Worm (Caenorhabditis elegans) whole organism, late embryonic: ENCODE results near the gene pqn-71.
A peak's percentile ranks its signal among the peaks of the same experiment; 100 is the strongest.

Experiments used
- C38D4.7 ChIP-seq: fragments of 200-800 bp; sonication (Bioruptor generic); optimal IDR thresholded peaks from 2 replicates; lab custom pipeline; 2018; ENCODE audit warnings: mild to moderate bottlenecking, missing genetic modification characterization, moderate library complexity, missing compliant biosample characterization
- K02D7.2 ChIP-seq: sonication (generic microtip); optimal IDR thresholded peaks from 2 replicates; lab custom pipeline; 2017; ENCODE audit warnings: mild to moderate bottlenecking, missing genetic modification characterization, missing compliant biosample characterization
- ceh-14 ChIP-seq: sonication (generic microtip); optimal IDR thresholded peaks from 2 replicates; lab custom pipeline; 2016; ENCODE audit warnings: missing genotype, missing genetic modification characterization, missing compliant biosample characterization
- ceh-18 ChIP-seq: sonication (generic microtip); optimal IDR thresholded peaks from 2 replicates; lab custom pipeline; 2016; ENCODE audit warnings: missing genetic modification characterization, missing compliant biosample characterization
- ceh-2 ChIP-seq: sonication (generic microtip); optimal IDR thresholded peaks from 2 replicates; lab custom pipeline; 2016; ENCODE audit warnings: missing genotype, missing genetic modification characterization, missing compliant biosample characterization
- ceh-30 ChIP-seq: fragments of 150-350 bp; optimal IDR thresholded peaks from 2 replicates; lab custom pipeline; 2014; ENCODE audit warnings: missing biosample characterization, missing genetic modification characterization
- ceh-31 ChIP-seq: sonication (generic microtip); optimal IDR thresholded peaks from 2 replicates; lab custom pipeline; 2016; ENCODE audit warnings: missing genetic modification characterization, missing compliant biosample characterization
- ceh-34 ChIP-seq: sonication (generic microtip); optimal IDR thresholded peaks from 2 replicates; lab custom pipeline; 2016; ENCODE audit warnings: mild to moderate bottlenecking, missing genetic modification characterization, missing compliant biosample characterization
- ceh-6 ChIP-seq: fragments of 200-800 bp; sonication (Bioruptor generic); optimal IDR thresholded peaks from 2 replicates; lab custom pipeline; 2018; ENCODE audit warnings: mild to moderate bottlenecking, missing genetic modification characterization, missing compliant biosample characterization
- ceh-9 ChIP-seq: sonication (generic microtip); optimal IDR thresholded peaks from 2 replicates; lab custom pipeline; 2016; ENCODE audit warnings: mild to moderate bottlenecking, missing genetic modification characterization, inconsistent platforms, missing compliant biosample characterization
- dmd-4 ChIP-seq: sonication (generic microtip); optimal IDR thresholded peaks from 2 replicates; lab custom pipeline; 2016; ENCODE audit warnings: borderline replicate concordance, missing genetic modification characterization, missing compliant biosample characterization
- elt-2 ChIP-seq: sonication (generic microtip); optimal IDR thresholded peaks from 2 replicates; lab custom pipeline; 2016; ENCODE audit warnings: missing genetic modification reagents, missing genetic modification characterization, missing compliant biosample characterization
- elt-4 ChIP-seq: sonication (generic microtip); optimal IDR thresholded peaks from 2 replicates; lab custom pipeline; 2016; ENCODE audit warnings: missing genetic modification characterization, missing compliant biosample characterization
- eyg-1 ChIP-seq: sonication (generic microtip); optimal IDR thresholded peaks from 2 replicates; lab custom pipeline; 2016; ENCODE audit warnings: missing genotype, missing genetic modification characterization, missing compliant biosample characterization
- fax-1 ChIP-seq: sonication (generic microtip); optimal IDR thresholded peaks from 2 replicates; lab custom pipeline; 2016; ENCODE audit warnings: missing genotype, missing genetic modification characterization, missing compliant biosample characterization
- fkh-10 ChIP-seq: fragments of 150-350 bp; optimal IDR thresholded peaks from 2 replicates; lab custom pipeline; 2014; ENCODE audit warnings: missing biosample characterization, missing genetic modification reagents, missing genetic modification characterization
- fkh-6 ChIP-seq: sonication (generic microtip); optimal IDR thresholded peaks from 2 replicates; lab custom pipeline; 2016; ENCODE audit warnings: missing genetic modification characterization, missing compliant biosample characterization
- hlh-13 ChIP-seq: fragments of 200-800 bp; sonication (Bioruptor generic); optimal IDR thresholded peaks from 2 replicates; lab custom pipeline; 2018; ENCODE audit warnings: mild to moderate bottlenecking, missing genetic modification characterization, missing compliant biosample characterization
- hlh-30 ChIP-seq: sonication (generic microtip); optimal IDR thresholded peaks from 2 replicates; lab custom pipeline; 2017; ENCODE audit warnings: antibody characterized with exemption, missing genetic modification characterization, missing compliant biosample characterization; ENCODE audit not compliant: insufficient read depth
- hlh-6 ChIP-seq: sonication (generic microtip); optimal IDR thresholded peaks from 2 replicates; lab custom pipeline; 2016; ENCODE audit warnings: missing genotype, missing genetic modification characterization, missing compliant biosample characterization
- hlh-8 ChIP-seq: sonication (generic microtip); optimal IDR thresholded peaks from 2 replicates; lab custom pipeline; 2016; ENCODE audit warnings: missing genotype, missing genetic modification characterization, missing compliant biosample characterization
- nfya-1 ChIP-seq: sonication (generic microtip); optimal IDR thresholded peaks from 2 replicates; lab custom pipeline; 2017; ENCODE audit warnings: missing genetic modification characterization, mild to moderate bottlenecking, missing compliant biosample characterization, antibody characterized with exemption, moderate library complexity
- nhr-11 ChIP-seq: fragments of 150-350 bp; optimal IDR thresholded peaks from 2 replicates; lab custom pipeline; 2014; ENCODE audit warnings: missing biosample characterization, missing genetic modification characterization
- nhr-232 ChIP-seq: sonication (generic microtip); optimal IDR thresholded peaks from 2 replicates; lab custom pipeline; 2016; ENCODE audit warnings: missing genetic modification characterization, missing compliant biosample characterization
- npax-4 ChIP-seq: sonication (generic microtip); optimal IDR thresholded peaks from 2 replicates; lab custom pipeline; 2016; ENCODE audit warnings: missing genetic modification characterization, missing compliant biosample characterization
- pag-3 ChIP-seq: sonication (generic microtip); optimal IDR thresholded peaks from 2 replicates; lab custom pipeline; 2016; ENCODE audit warnings: missing compliant biosample characterization, missing genetic modification characterization, borderline replicate concordance
- pat-9 ChIP-seq: fragments of 200-800 bp; sonication (Bioruptor generic); optimal IDR thresholded peaks from 2 replicates; lab custom pipeline; 2018; ENCODE audit warnings: mild to moderate bottlenecking, missing genetic modification characterization, moderate library complexity, missing compliant biosample characterization
- pha-4 ChIP-seq: fragments of 150-350 bp; optimal IDR thresholded peaks from 2 replicates; lab custom pipeline; 2018; ENCODE audit warnings: missing biosample characterization, missing genetic modification reagents, missing genetic modification characterization
- pqm-1 ChIP-seq: sonication (generic microtip); optimal IDR thresholded peaks from 2 replicates; lab custom pipeline; 2016; ENCODE audit warnings: missing genetic modification characterization, missing compliant biosample characterization
- rnt-1 ChIP-seq: sonication (generic microtip); optimal IDR thresholded peaks from 2 replicates; lab custom pipeline; 2016; ENCODE audit warnings: missing genetic modification characterization, missing compliant biosample characterization
- sox-2 ChIP-seq: fragments of 200-800 bp; sonication (Bioruptor generic); IDR thresholded peaks from 2 replicates; pipeline ENCODE4 v1.3.6; 2022; ENCODE audit warnings: missing genetic modification reagents, missing genetic modification characterization, missing compliant biosample characterization
- syd-9 ChIP-seq: sonication (generic microtip); optimal IDR thresholded peaks from 2 replicates; lab custom pipeline; 2016; ENCODE audit warnings: mild to moderate bottlenecking, missing genetic modification characterization, moderate library complexity, missing compliant biosample characterization
- tbx-2 ChIP-seq: sonication (generic microtip); optimal IDR thresholded peaks from 2 replicates; lab custom pipeline; 2016; ENCODE audit warnings: missing genetic modification characterization, missing compliant biosample characterization
- ttx-3 ChIP-seq: sonication (generic microtip); optimal IDR thresholded peaks from 2 replicates; lab custom pipeline; 2016; ENCODE audit warnings: missing genetic modification reagents, missing genetic modification characterization, missing compliant biosample characterization
- unc-3 ChIP-seq, 2 experiments: fragments of 200-800 bp in 1 of 2; sonication (Bioruptor generic) in 1 of 2; sonication (generic microtip) in 1 of 2; conservative IDR thresholded peaks in 1 of 2; optimal IDR thresholded peaks in 1 of 2; 2 replicates each; pipeline versions ENCODE4 v1.3.6 to Lab custom; 2016 to 2022; ENCODE audit warnings: missing compliant biosample characterization in 2 of 2, missing genetic modification characterization in 2 of 2, missing genetic modification reagents in 1 of 2
- unc-55 ChIP-seq: sonication (generic microtip); optimal IDR thresholded peaks from 2 replicates; lab custom pipeline; 2017; ENCODE audit warnings: missing biosample characterization, missing genetic modification reagents, missing genetic modification characterization
- zip-5 ChIP-seq: sonication (generic microtip); optimal IDR thresholded peaks from 2 replicates; lab custom pipeline; 2016; ENCODE audit warnings: missing genetic modification characterization, missing compliant biosample characterization
- ztf-16 ChIP-seq: sonication (generic microtip); optimal IDR thresholded peaks from 2 replicates; lab custom pipeline; 2017; ENCODE audit warnings: missing genetic modification characterization, missing compliant biosample characterization

The pqn-71 gene

ce11 chrV:15511613-15512216 is 46.2 kb downstream of the pqn-71 start, which contains the start of gene rpl-38 (continued):
- TF ChIP-seq C38D4.7 (no peak), syd-9 (tag; lab: Kevin White, UChicago) (no peak), fkh-10 (GFP tag; lab: Kevin White, UChicago) (no peak), pha-4 (tag; lab: Kevin White, UChicago) (no peak), elt-2 (tag; lab: Kevin White, UChicago) (peak; percentile 0), elt-4 (tag; lab: Kevin White, UChicago) (no peak), unc-3 (GFP tag; conservative IDR thresholded peaks at IDR 0.05; lab: Robert Waterston, UW) (no peak), unc-3 (tag; optimal IDR thresholded peaks at IDR 0.05; lab: Kevin White, UChicago) (no peak), hlh-13 (GFP tag; lab: Kevin White, UChicago) (no peak), ztf-16 (tag; lab: Kevin White, UChicago) (no peak), tbx-2 (tag; lab: Kevin White, UChicago) (peak; percentile 40), eyg-1 (tag; lab: Kevin White, UChicago) (no peak), fax-1 (tag; lab: Kevin White, UChicago) (no peak), ttx-3 (tag; lab: Kevin White, UChicago) (no peak), K02D7.2 (tag; lab: Kevin White, UChicago) (no peak), ceh-31 (tag; lab: Kevin White, UChicago) (peak; percentile 56), unc-55 (GFP tag; lab: Kevin White, UChicago) (no peak), dmd-4 (no peak), pat-9 (tag; lab: Kevin White, UChicago) (no peak), ceh-18 (tag; lab: Kevin White, UChicago) (peak; percentile 38), hlh-30 (no peak), ceh-2 (tag; lab: Kevin White, UChicago) (no peak), nhr-11 (tag; lab: Kevin White, UChicago) (no peak), ceh-14 (tag; lab: Kevin White, UChicago) (no peak), ceh-34 (tag; lab: Kevin White, UChicago) (peak; percentile 37), ceh-30 (tag; lab: Kevin White, UChicago) (no peak), sox-2 (GFP tag; lab: Robert Waterston, UW) (no peak), npax-4 (tag; lab: Kevin White, UChicago) (no peak), rnt-1 (tag; lab: Kevin White, UChicago) (no peak)

ce11 chrV:15512856-15513756 is 47.6 kb downstream of the pqn-71 start:
- TF ChIP-seq pag-3 (tag; lab: Kevin White, UChicago) (no peak), npax-4 (tag; lab: Kevin White, UChicago) (no peak), nfya-1 (tag; lab: Kevin White, UChicago) (no peak), tbx-2 (tag; lab: Kevin White, UChicago) (no peak), hlh-6 (tag; lab: Kevin White, UChicago) (no peak), nhr-232 (tag; lab: Kevin White, UChicago) (no peak)
- TF ChIP-seq, all 69 proteins: peak for 0

- TF ChIP-seq nhr-11 (tag; lab: Kevin White, UChicago): no peak
- peak; percentile 21 for TF ChIP-seq ceh-6
Observed at ce11 chrV:15515365-15515764, 49.9 kb downstream of the pqn-71 start.

- TF ChIP-seq pag-3 (tag; lab: Kevin White, UChicago) (no peak), hlh-13 (GFP tag; lab: Kevin White, UChicago) (no peak), nhr-232 (tag; lab: Kevin White, UChicago) (no peak), ceh-9 (no peak), ttx-3 (tag; lab: Kevin White, UChicago) (no peak), hlh-8 (no peak), ceh-14 (tag; lab: Kevin White, UChicago) (no peak), pqm-1 (tag; lab: Kevin White, UChicago) (no peak), zip-5 (tag; lab: Kevin White, UChicago) (no peak), fkh-6 (tag; lab: Kevin White, UChicago) (no peak)
- TF ChIP-seq, all 69 proteins: peak for 0
Observed at ce11 chrV:15516476-15516875, 51.0 kb downstream of the pqn-71 start.
